Worm (Caenorhabditis elegans): Measurements from ENCODE around the gene F19C6.5.

The F19C6.5 gene

DNA sequence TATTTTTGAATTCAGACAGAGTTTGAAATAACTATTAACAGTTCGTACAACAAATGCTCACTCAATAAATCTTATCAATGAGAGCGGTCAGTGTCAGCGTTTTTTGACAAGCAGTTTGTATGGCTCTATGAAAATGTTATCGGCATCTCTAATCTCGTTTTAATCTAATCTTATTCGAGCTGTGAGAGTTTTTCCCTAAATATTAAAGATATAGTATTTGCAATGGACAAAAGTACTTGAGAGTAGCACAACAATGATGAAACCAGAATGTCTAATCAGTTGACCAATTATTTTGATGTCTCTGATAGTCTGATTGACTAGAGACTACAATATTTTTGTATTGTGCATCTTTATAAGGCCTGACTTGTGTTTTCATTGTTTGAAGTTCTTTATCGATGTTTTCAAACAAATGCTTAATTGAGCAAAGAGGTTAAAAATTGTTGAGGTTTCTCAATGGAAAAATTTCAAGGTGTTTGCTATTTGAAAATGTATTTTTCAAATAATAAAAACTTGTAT lies at the start of gene F19C6.5:
Gene F19C6.5, minus strand, starts transcription at position 51 of the 516 bp plus-strand sequence.
- TF ChIP-seq dao-5 (tag; optimal IDR thresholded peaks at IDR 0.05) (no peak), W03F9.2 (tag; optimal IDR thresholded peaks at IDR 0.05) (no peak), him-1 (tag; optimal IDR thresholded peaks at IDR 0.05) (no peak)

ce11 chrX:10030836-10031235 lies 46.1 kb upstream of the F19C6.5 start, which contains the start of gene sek-6:
TSS of gene sek-6 (plus strand) at chrX:10031150.
- no peak for TF ChIP-seq him-1 (tag; optimal IDR thresholded peaks at IDR 0.05)
- no peak for TF ChIP-seq dao-5 (tag; optimal IDR thresholded peaks at IDR 0.05)
- TF ChIP-seq W03F9.2 (tag; optimal IDR thresholded peaks at IDR 0.05) = no peak

ce11 chrX:10027556-10027955 lies 42.8 kb upstream of the F19C6.5 start, which contains the start of gene mkk-4:
TSS of gene mkk-4 (plus strand) at chrX:10027856.
- TF ChIP-seq W03F9.2 (tag; optimal IDR thresholded peaks at IDR 0.05) = no peak
- no peak for TF ChIP-seq dao-5 (tag; optimal IDR thresholded peaks at IDR 0.05)
- TF ChIP-seq him-1 (tag; optimal IDR thresholded peaks at IDR 0.05) = no peak

DNA sequence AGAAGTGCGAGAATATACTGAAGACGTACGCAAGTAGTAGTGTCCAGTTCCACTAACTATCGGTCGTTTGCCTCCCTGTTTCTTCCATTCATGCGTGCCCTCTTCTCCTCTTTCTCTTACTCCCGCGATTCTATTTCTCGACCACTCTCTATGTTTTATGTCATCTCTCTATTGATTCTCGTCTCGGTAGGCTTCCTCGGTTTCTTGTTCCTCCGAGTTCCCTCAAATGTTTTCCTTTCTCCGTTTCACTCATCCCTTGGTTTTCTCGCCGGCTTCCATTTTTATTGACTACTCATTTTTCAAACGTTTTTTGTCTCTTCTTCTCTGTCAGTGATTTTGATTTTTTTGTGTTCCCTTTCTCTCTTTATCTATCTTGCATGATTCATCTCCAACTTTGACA lies 41.6 kb upstream of the F19C6.5 start:
- TF ChIP-seq him-1 (tag; optimal IDR thresholded peaks at IDR 0.05) (no peak), dao-5 (tag; optimal IDR thresholded peaks at IDR 0.05) (no peak), W03F9.2 (tag; optimal IDR thresholded peaks at IDR 0.05) (peak; percentile 12)

ce11 chrX:10022016-10022415 lies 37.3 kb upstream of the F19C6.5 start, which contains the start of gene F42G10.1:
TSS of gene F42G10.1 (minus strand) at chrX:10022166.
- TF ChIP-seq him-1 (tag; optimal IDR thresholded peaks at IDR 0.05) = no peak
- TF ChIP-seq dao-5 (tag; optimal IDR thresholded peaks at IDR 0.05) = no peak
- no peak for TF ChIP-seq W03F9.2 (tag; optimal IDR thresholded peaks at IDR 0.05)

DNA sequence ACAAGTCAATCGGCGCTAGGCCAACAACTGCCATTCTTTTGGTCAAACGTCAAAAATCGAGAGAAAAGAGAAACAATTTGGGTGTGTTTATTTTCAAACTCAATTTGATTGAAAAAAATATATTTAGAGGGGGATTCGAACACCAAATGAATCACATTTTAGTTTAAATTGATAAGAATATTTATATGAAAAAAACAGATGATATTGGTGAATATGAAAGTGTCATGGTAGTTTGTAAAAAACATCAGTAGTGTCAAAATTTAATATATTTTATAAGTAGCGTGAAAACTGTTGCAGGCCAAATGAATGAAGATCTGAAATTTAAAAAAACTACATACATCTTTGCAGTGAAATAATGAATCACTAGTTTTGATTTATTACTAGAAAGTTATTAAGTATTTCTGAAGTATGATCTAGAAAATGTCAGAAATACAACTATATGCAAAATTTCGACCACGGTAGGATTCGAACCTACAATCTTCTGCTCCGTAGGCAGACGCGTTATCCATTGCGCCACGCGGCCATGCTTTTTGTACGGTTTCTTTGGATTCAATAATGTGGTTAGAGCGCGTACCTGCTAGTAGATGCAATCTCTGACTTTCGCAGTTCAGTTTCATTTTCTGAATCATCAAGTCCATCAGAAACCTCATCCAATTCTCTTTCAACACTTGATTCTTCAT lies 33.4 kb upstream of the F19C6.5 start, which contains the start of gene F19C6.4:
Gene F19C6.4, minus strand, starts transcription at position 51 of the 680 bp plus-strand sequence.
- TF ChIP-seq W03F9.2 (tag; optimal IDR thresholded peaks at IDR 0.05) (no peak), him-1 (tag; optimal IDR thresholded peaks at IDR 0.05) (no peak), dao-5 (tag; optimal IDR thresholded peaks at IDR 0.05) (no peak)

DNA sequence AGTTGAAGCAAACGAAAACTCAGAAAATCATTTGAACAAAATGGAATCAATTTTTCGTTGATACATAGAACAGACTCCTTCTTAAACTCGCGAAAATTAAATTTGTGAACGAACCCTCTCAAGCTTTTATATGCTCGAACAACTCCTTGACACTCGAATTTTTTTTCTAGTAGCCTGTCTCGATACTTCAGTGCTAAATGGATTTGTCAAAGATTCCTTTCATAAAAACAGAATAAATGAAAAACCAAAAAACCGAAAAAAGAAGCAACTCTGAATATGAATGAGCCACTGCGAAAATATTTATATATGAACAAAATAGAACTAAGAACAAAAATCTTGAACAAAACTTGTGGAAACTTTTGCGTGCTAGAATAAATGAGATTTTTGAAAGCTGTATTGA lies 25.2 kb upstream of the F19C6.5 start:
- TF ChIP-seq dao-5 (tag; optimal IDR thresholded peaks at IDR 0.05) = no peak
- no peak for TF ChIP-seq W03F9.2 (tag; optimal IDR thresholded peaks at IDR 0.05)
- TF ChIP-seq him-1 (tag; optimal IDR thresholded peaks at IDR 0.05) = no peak

- TF ChIP-seq W03F9.2 (tag; optimal IDR thresholded peaks at IDR 0.05) (no peak), dao-5 (tag; optimal IDR thresholded peaks at IDR 0.05) (no peak), him-1 (tag; optimal IDR thresholded peaks at IDR 0.05) (no peak)
Measured at ce11 chrX:10008664-10009063, 23.9 kb upstream of the F19C6.5 start, which contains the start of gene F19C6.3. TSS of gene F19C6.3 (minus strand) at chrX:10008764.

- no peak for TF ChIP-seq him-1 (tag; optimal IDR thresholded peaks at IDR 0.05)
- no peak for TF ChIP-seq W03F9.2 (tag; optimal IDR thresholded peaks at IDR 0.05)
- TF ChIP-seq dao-5 (tag; optimal IDR thresholded peaks at IDR 0.05) = no peak
Measured at ce11 chrX:10000635-10001034, 15.9 kb upstream of the F19C6.5 start, which contains the start of gene F19C6.2. TSS of gene F19C6.2 (plus strand) at chrX:10000935.

DNA sequence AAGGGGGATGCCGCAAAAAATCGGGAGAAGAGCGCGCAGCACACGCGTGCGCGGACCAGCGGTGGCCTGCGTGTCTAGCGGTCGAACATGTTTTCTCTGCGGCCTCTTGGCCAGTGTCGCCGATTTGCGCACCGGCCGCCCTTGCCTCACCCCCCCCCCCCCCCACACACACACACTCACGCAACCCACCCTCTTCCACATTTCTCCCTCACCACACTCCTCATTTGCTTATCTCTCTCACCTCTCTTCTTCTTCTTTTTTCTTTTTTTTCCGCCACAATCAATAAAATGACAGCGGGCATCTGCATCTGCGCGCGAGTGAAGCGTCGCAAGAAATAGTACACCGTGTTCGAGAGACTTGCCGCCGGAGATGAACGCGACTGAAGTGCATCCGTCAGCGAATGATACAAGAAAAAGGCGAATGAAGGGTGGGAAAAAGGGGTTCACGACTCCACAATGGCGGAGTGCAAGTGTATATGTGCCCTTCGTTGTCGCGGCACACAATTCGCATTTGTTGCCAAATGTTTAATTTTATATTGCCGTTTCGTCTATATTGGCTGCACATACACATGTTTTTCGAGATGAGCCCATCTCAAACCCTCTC lies 15.0 kb upstream of the F19C6.5 start:
- TF ChIP-seq W03F9.2 (tag; optimal IDR thresholded peaks at IDR 0.05) (peak; percentile 39), dao-5 (tag; optimal IDR thresholded peaks at IDR 0.05) (no peak), him-1 (tag; optimal IDR thresholded peaks at IDR 0.05) (peak; percentile 70)

DNA sequence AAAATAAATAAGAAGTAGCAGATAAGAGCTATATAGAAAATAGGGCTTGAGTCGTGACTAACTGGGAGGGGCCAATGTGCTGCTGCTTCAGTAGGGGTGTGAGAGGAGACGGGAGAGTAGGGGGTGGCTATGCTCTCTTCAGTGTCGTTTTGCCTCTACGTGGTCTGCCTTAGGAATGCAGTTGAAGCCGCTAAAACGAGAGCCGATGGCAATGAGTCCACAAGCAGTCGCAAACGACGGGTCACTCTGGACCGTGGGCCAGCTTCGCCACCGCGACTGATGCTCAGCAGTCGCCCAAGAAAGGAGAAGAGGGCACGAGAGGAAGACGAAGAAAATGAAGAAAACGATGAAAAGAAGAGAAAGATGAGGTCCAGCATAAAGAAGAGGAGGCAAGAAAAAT lies 14.5 kb upstream of the F19C6.5 start, which contains the start of gene grk-1:
Gene grk-1, minus strand, starts transcription at position 17 of the 400 bp plus-strand sequence.
- TF ChIP-seq W03F9.2 (tag; optimal IDR thresholded peaks at IDR 0.05) = no peak
- no peak for TF ChIP-seq dao-5 (tag; optimal IDR thresholded peaks at IDR 0.05)
- TF ChIP-seq him-1 (tag; optimal IDR thresholded peaks at IDR 0.05) = no peak

DNA sequence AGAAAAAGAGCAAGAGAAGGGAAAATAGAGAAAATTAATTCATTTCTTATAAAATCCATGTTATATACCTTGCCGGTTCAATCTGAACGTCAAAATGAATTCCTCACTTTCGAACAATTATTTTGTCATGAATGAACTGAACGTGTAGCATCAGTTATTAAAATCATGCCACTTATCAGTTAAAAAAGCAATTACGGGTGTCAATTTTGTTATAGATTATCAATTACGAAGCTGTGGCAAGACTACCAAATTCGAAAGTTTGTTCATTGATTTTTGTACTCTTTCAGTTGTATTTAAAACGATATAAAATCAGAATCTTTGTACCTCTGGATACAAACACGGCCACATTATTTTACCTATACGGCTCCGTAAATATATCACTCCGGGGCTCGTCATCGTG lies 12.6 kb upstream of the F19C6.5 start:
- TF ChIP-seq W03F9.2 (tag; optimal IDR thresholded peaks at IDR 0.05) (no peak), dao-5 (tag; optimal IDR thresholded peaks at IDR 0.05) (no peak), him-1 (tag; optimal IDR thresholded peaks at IDR 0.05) (no peak)

- TF ChIP-seq dao-5 (tag; optimal IDR thresholded peaks at IDR 0.05) (no peak), him-1 (tag; optimal IDR thresholded peaks at IDR 0.05) (no peak), W03F9.2 (tag; optimal IDR thresholded peaks at IDR 0.05) (no peak)
Measured at ce11 chrX:9993100-9993499, 8.4 kb upstream of the F19C6.5 start.

ce11 chrX:9988884-9989283 lies 4.1 kb upstream of the F19C6.5 start:
- no peak for TF ChIP-seq W03F9.2 (tag; optimal IDR thresholded peaks at IDR 0.05)
- TF ChIP-seq him-1 (tag; optimal IDR thresholded peaks at IDR 0.05) = no peak
- TF ChIP-seq dao-5 (tag; optimal IDR thresholded peaks at IDR 0.05) = no peak
